Fruit fly (Drosophila melanogaster) whole organism, larva: ENCODE results near the gene Rab30.

Experiments used
- noc ChIP-seq: fragments of 200-800 bp; sonication (Bioruptor generic); optimal IDR thresholded peaks from 3 replicates; lab custom pipeline; 2019; ENCODE audit warnings: missing biosample characterization, mild to moderate bottlenecking, missing genetic modification characterization, moderate library complexity

Gene Rab30

dm6 chr2L:7032517-7032951 is at the start of gene Rab30, which contains the start of gene Caper:
Gene Rab30, minus strand, starts transcription at chr2L:7032606.
Gene Caper, plus strand, starts transcription at chr2L:7032721.
- peak; percentile 16 for TF ChIP-seq noc

- TF ChIP-seq noc, result no peak
Measured at dm6 chr2L:7082203-7082602, 49.8 kb upstream of the Rab30 start.

DNA sequence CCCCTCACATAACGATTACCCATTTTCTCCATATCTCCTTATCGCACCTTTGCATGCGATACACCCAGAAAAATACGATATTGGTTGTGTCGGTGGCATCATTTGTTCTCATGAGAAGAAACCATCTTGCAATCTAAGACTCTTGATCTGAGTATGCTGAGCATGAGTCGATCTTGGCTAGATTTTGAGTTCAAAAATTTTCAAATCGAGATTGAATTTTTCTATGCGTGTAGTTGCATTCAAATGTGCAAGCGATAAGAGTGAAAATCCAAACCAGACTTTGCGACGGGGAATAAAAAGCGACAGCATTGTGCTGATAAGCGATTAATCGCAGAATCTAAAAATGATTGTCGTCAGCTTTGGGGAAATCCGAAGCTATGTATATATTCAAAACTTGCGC is 48.9 kb upstream of the Rab30 start:
- no peak for TF ChIP-seq noc

dm6 chr2L:7076804-7077203 is 44.4 kb upstream of the Rab30 start:
- no peak for TF ChIP-seq noc

dm6 chr2L:7076055-7076700 is 43.8 kb upstream of the Rab30 start:
- TF ChIP-seq noc, result no peak

dm6 chr2L:7073011-7073410 is 40.6 kb upstream of the Rab30 start:
- TF ChIP-seq noc, result no peak

dm6 chr2L:7071862-7072261 is 39.5 kb upstream of the Rab30 start:
- no peak for TF ChIP-seq noc

dm6 chr2L:7071219-7071618 is 38.8 kb upstream of the Rab30 start:
- TF ChIP-seq noc, result no peak

DNA sequence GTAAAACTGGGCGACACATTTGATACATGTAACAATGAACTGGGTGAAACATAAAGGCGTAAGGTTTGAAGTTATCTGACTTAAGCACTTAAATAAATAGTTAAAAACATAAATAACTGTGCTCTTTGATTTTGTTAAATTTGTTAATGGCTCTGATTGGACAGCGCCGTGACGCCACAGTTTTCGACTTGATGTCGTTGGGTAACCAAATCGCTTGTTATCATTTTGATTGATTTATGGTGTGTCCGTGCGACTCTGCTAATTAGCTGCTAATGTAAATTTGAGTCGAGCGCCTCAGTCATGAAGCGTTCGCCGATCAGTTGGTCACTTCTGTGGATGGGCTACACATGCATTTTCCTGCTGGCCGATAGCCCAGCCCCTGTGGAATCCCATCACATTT is 35.3 kb upstream of the Rab30 start, which contains the start of gene Ugt307A1:
Ugt307A1 (plus strand) TSS at position 301 of the 400 bp plus-strand sequence.
- TF ChIP-seq noc, result no peak

- TF ChIP-seq noc, result no peak
Measured at dm6 chr2L:7065687-7066086, 33.3 kb upstream of the Rab30 start, which contains the start of gene Nuf2. Gene Nuf2, minus strand, starts transcription at chr2L:7065837.

- TF ChIP-seq noc, result no peak
Measured at dm6 chr2L:7063721-7064179, 31.3 kb upstream of the Rab30 start, which contains the start of gene Sem1. Gene Sem1, plus strand, starts transcription at chr2L:7063986.

dm6 chr2L:7060751-7061150 is 28.3 kb upstream of the Rab30 start, which contains the start of gene Mst27D:
Gene Mst27D, minus strand, starts transcription at chr2L:7060851.
- TF ChIP-seq noc, result no peak

dm6 chr2L:7056189-7056926 is 24.0 kb upstream of the Rab30 start, which contains the start of gene Mnn1:
Gene Mnn1, plus strand, starts transcription at chr2L:7056301.
- TF ChIP-seq noc, result no peak

- TF ChIP-seq noc, result no peak
Measured at dm6 chr2L:7051740-7052139, 19.3 kb upstream of the Rab30 start.

DNA sequence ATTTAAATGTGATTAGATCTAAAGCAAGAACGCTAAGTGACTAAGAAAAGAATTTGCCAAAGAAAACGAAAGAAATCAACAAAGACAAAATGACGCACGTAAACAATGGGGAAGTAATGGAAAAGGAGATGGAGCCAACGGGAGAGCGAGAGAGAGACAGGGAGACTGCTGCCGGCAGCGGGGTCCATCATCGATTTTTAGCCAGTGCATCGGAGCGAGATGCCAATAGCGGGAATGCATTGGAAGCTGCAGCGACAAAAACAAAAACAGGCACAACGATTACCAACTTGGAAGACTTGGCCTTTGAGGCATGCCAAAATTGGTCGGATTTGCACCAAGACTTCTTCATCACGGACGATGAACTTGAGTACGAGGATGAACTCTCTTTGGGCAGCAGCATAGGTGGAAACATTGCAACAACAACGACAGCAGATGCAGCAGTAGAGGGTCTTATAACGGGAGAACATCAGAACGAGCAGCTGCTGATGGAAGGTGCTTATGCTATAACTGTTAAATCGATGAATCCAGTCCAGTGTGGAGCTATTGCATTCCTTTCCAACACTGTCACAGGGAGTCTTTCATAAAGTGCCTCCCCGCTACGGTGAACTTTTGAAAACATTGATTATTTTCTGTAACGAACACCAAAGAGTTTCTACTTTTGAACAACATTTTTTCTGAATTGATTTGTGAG is 18.2 kb upstream of the Rab30 start:
- TF ChIP-seq noc, result no peak

DNA sequence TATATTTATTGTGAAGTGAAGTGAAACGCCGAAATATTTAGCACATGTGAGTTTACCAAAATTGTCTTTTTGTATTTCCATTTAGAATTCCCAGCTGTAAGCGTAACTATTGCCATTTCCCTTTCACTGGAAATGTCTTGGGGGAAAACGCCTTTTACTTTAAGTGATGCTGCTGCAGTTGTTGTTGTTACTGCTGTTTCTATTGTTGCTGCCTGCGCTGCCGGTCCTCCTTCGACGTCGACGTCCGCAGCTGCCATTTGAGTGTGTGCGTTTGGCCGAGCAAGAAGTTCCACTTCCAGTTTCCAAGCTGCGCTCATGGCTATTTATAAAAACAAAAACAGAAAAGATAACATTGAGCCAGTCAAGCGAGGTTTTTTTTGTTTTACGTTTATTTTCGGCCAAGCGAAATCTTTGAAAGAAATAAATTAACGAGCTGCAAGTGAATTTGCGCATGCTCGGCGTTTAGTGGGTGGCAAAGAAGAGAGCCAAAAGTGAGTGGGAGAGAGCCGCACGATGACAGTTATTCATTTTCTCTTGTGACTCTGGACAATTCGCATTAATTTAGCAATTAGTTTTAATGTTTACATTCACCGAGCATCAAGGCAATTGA is 17.4 kb upstream of the Rab30 start:
- no peak for TF ChIP-seq noc
